Worm (Caenorhabditis elegans) whole organism, L3 larva: Measurements from ENCODE around the gene nhr-7.

Source experiments
- ama-1 ChIP-seq: fragments of 150-350 bp; optimal IDR thresholded peaks from 2 replicates; lab custom pipeline; 2018
- nhr-12 ChIP-seq: fragments of 150-350 bp; optimal IDR thresholded peaks from 2 replicates; lab custom pipeline; 2014; ENCODE audit warnings: missing biosample characterization, missing genetic modification characterization
- nhr-77 ChIP-seq: fragments of 150-350 bp; optimal IDR thresholded peaks from 2 replicates; lab custom pipeline; 2014; ENCODE audit warnings: missing biosample characterization, missing genetic modification characterization
- unc-62 ChIP-seq: fragments of 150-350 bp; sonication (generic microtip); optimal IDR thresholded peaks from 4 replicates; lab custom pipeline; 2014; ENCODE audit warnings: missing biosample characterization, missing genetic modification reagents, missing genetic modification characterization

- TF ChIP-seq nhr-77 (no peak), ama-1 (lab: Kevin White, UChicago) (no peak), nhr-12 (tag; lab: Kevin White, UChicago) (no peak), unc-62 (GFP tag; lab: Kevin White, UChicago) (no peak)
Measured at ce11 chrIV:11261535-11261934, 9.6 kb downstream of the nhr-7 start, which contains the start of gene F54D1.1.
